Fruit fly (Drosophila melanogaster): ENCODE data around the gene CG42654.

Gene CG42654

dm6 chr3L:19906780-19907705, 47.3 kb downstream of the CG42654 start (continued):
- TF ChIP-seq CG2875 (GFP tag; optimal IDR thresholded peaks at IDR 0.05), result peak; percentile 75
- peak; percentile 53; the same call in 1 of the 2 replicates for TF ChIP-seq CG5953 (GFP tag; IDR thresholded peaks at IDR 0.05)
- no peak for TF ChIP-seq Dek (tag; optimal IDR thresholded peaks at IDR 0.05)
- peak; percentile 48 for TF ChIP-seq ara (GFP tag; IDR thresholded peaks at IDR 0.05)
- no peak for TF ChIP-seq CG2889 (GFP tag; IDR thresholded peaks at IDR 0.05)
- TF ChIP-seq her (GFP tag; optimal IDR thresholded peaks at IDR 0.05), result peak; percentile 72
- peak; percentile 84 for TF ChIP-seq CrebB (tag; optimal IDR thresholded peaks at IDR 0.05)
- no peak for TF ChIP-seq wor (GFP tag; IDR thresholded peaks at IDR 0.05)
- no peak for TF ChIP-seq Drgx (GFP tag; IDR thresholded peaks at IDR 0.05)
- TF ChIP-seq CG15514 (GFP tag; optimal IDR thresholded peaks at IDR 0.05), result peak; percentile 73
- TF ChIP-seq CG8290 (GFP tag; optimal IDR thresholded peaks at IDR 0.05), result no peak
- peak; percentile 66 to 91 for TF ChIP-seq CG8290 (tag; optimal IDR thresholded peaks at IDR 0.05)
- TF ChIP-seq Dfd (GFP tag; optimal IDR thresholded peaks at IDR 0.05), result no peak
- no peak for TF ChIP-seq Hmx (GFP tag; optimal IDR thresholded peaks at IDR 0.05)
- TF ChIP-seq CG10267 (tag; optimal IDR thresholded peaks at IDR 0.05), result no peak
- no peak for TF ChIP-seq fru (optimal IDR thresholded peaks at IDR 0.05)
- TF ChIP-seq Hmr (GFP tag; optimal IDR thresholded peaks at IDR 0.05), result peak; percentile 86
- no peak; the same call in 2 of the 3 replicates for TF ChIP-seq CG34224 (GFP tag; IDR thresholded peaks at IDR 0.05; ENCODE audit: partially characterized antibody)
- no peak for TF ChIP-seq br (optimal IDR thresholded peaks at IDR 0.05)
- TF ChIP-seq abd-A (tag; optimal IDR thresholded peaks at IDR 0.05), result peak; percentile 65
- peak; percentile 51 for TF ChIP-seq shn (GFP tag; optimal IDR thresholded peaks at IDR 0.05)
- peak; percentile 78 for TF ChIP-seq CG1529 (GFP tag; optimal IDR thresholded peaks at IDR 0.05)
- TF ChIP-seq CG13296 (GFP tag; optimal IDR thresholded peaks at IDR 0.05), result peak; percentile 75
- peak; percentile 30 for TF ChIP-seq CG6765 (GFP tag; optimal IDR thresholded peaks at IDR 0.05)
- TF ChIP-seq nom (GFP tag; optimal IDR thresholded peaks at IDR 0.05), result no peak
- peak; percentile 49 for TF ChIP-seq Atf-2 (GFP tag; optimal IDR thresholded peaks at IDR 0.05)
- TF ChIP-seq wdn (GFP tag; IDR thresholded peaks at IDR 0.05), result peak; percentile 64; the same call in 1 of the 2 replicates
- TF ChIP-seq inv (GFP tag; IDR thresholded peaks at IDR 0.05; ENCODE audit: partially characterized antibody), result no peak
- TF ChIP-seq run (tag; optimal IDR thresholded peaks at IDR 0.05), result no peak
- no peak for TF ChIP-seq sisA (GFP tag; IDR thresholded peaks at IDR 0.05)
- TF ChIP-seq gce (GFP tag; IDR thresholded peaks at IDR 0.05), result peak; percentile 74; the same call in 2 of the 3 replicates
- peak; percentile 40 for TF ChIP-seq CG2120 (GFP tag; optimal IDR thresholded peaks at IDR 0.05)
- peak; percentile 14 for TF ChIP-seq Ssrp (tag; optimal IDR thresholded peaks at IDR 0.05)
- peak; percentile 66 to 86 for TF ChIP-seq Trl (optimal IDR thresholded peaks at IDR 0.05)
- peak; percentile 77 for TF ChIP-seq Trl (GFP tag; optimal IDR thresholded peaks at IDR 0.05)
- peak; percentile 95 for TF ChIP-seq sens (GFP tag)
- TF ChIP-seq Dp (GFP tag; optimal IDR thresholded peaks at IDR 0.05), result no peak
- peak; percentile 67 for TF ChIP-seq Atf6 (GFP tag; IDR thresholded peaks at IDR 0.05)
- TF ChIP-seq CG1832 (GFP tag; optimal IDR thresholded peaks at IDR 0.05), result no peak
- TF ChIP-seq sens-2 (GFP tag; IDR thresholded peaks at IDR 0.05), result no peak
- no peak for TF ChIP-seq Poxn (GFP tag; IDR thresholded peaks at IDR 0.05)
- peak; percentile 33 for TF ChIP-seq CG18011 (GFP tag; optimal IDR thresholded peaks at IDR 0.05)
- TF ChIP-seq CG2129 (GFP tag; IDR thresholded peaks at IDR 0.05; ENCODE audit: partially characterized antibody), result no peak
- TF ChIP-seq CG3995 (GFP tag; optimal IDR thresholded peaks at IDR 0.05), result no peak
- peak; percentile 53 for TF ChIP-seq CG8944 (GFP tag; optimal IDR thresholded peaks at IDR 0.05)
- TF ChIP-seq CG8359 (GFP tag; optimal IDR thresholded peaks at IDR 0.05; ENCODE audit: borderline replicate concordance), result peak; percentile 40
- peak; percentile 17; the same call in 1 of the 2 replicates for TF ChIP-seq bowl (GFP tag; IDR thresholded peaks at IDR 0.05)
- peak; percentile 76 for TF ChIP-seq CG13123 (GFP tag; optimal IDR thresholded peaks at IDR 0.05)
- peak; percentile 66 for TF ChIP-seq bcd (GFP tag; optimal IDR thresholded peaks at IDR 0.05)
- TF ChIP-seq Deaf1 (tag; optimal IDR thresholded peaks at IDR 0.05), result no peak

Measured in whole organism, embryonic.